Worm (Caenorhabditis elegans) whole organism, L2 larva: ENCODE results near the gene ins-6.

ENCODE experiments used
- C34F6.9 ChIP-seq: fragments of 150-350 bp; optimal IDR thresholded peaks from 2 replicates; lab custom pipeline; 2014; ENCODE audit warnings: missing biosample characterization, missing genetic modification characterization
- F13H6.1 ChIP-seq: sonication (generic microtip); optimal IDR thresholded peaks from 2 replicates; lab custom pipeline; 2016; ENCODE audit warnings: missing genetic modification characterization, missing compliant biosample characterization
- R02D3.7 ChIP-seq: fragments of 150-350 bp; optimal IDR thresholded peaks from 2 replicates; lab custom pipeline; 2014; ENCODE audit warnings: missing biosample characterization, missing genetic modification characterization
- ZK546.5 ChIP-seq: sonication (generic microtip); optimal IDR thresholded peaks from 2 replicates; lab custom pipeline; 2017; ENCODE audit warnings: missing biosample characterization, missing genetic modification characterization
- alr-1 ChIP-seq: fragments of 150-350 bp; optimal IDR thresholded peaks from 2 replicates; lab custom pipeline; 2014; ENCODE audit warnings: missing biosample characterization, missing genetic modification characterization
- ama-1 ChIP-seq: fragments of 150-350 bp; optimal IDR thresholded peaks from 2 replicates; lab custom pipeline; 2018; ENCODE audit warnings: inconsistent platforms
- blmp-1 ChIP-seq: sonication (generic microtip); optimal IDR thresholded peaks from 2 replicates; lab custom pipeline; 2017; ENCODE audit warnings: missing genetic modification characterization, mild to moderate bottlenecking, missing compliant biosample characterization, antibody characterized with exemption, moderate library complexity; ENCODE audit not compliant: insufficient read depth
- ceh-82 ChIP-seq: fragments of 150-350 bp; optimal IDR thresholded peaks from 2 replicates; lab custom pipeline; 2014; ENCODE audit warnings: missing biosample characterization, missing genetic modification characterization
- dmd-4 ChIP-seq: sonication (generic microtip); optimal IDR thresholded peaks from 2 replicates; lab custom pipeline; 2017; ENCODE audit warnings: missing biosample characterization, missing genetic modification characterization
- egl-27 ChIP-seq: sonication (generic microtip); optimal IDR thresholded peaks from 3 replicates; lab custom pipeline; 2017; ENCODE audit warnings: missing biosample characterization, missing genetic modification reagents, missing genetic modification characterization
- elt-1 ChIP-seq: fragments of 150-350 bp; optimal IDR thresholded peaks from 2 replicates; lab custom pipeline; 2014; ENCODE audit warnings: missing biosample characterization, missing genetic modification characterization
- elt-3 ChIP-seq: sonication (generic microtip); optimal IDR thresholded peaks from 2 replicates; lab custom pipeline; 2017; ENCODE audit warnings: missing biosample characterization, missing genetic modification characterization
- fos-1 ChIP-seq: fragments of 150-350 bp; optimal IDR thresholded peaks from 2 replicates; lab custom pipeline; 2014; ENCODE audit warnings: missing biosample characterization, missing genetic modification characterization
- lin-11 ChIP-seq: fragments of 150-350 bp; sonication (generic microtip); optimal IDR thresholded peaks from 2 replicates; lab custom pipeline; 2014; ENCODE audit warnings: missing biosample characterization, missing genetic modification characterization, inconsistent platforms, mixed read lengths
- lin-13 ChIP-seq: fragments of 150-350 bp; optimal IDR thresholded peaks from 2 replicates; lab custom pipeline; 2014; ENCODE audit warnings: missing biosample characterization, missing genetic modification reagents, missing genetic modification characterization
- lsy-2 ChIP-seq, 2 experiments: fragments of 150-350 bp in 1 of 2; sonication (generic microtip) in 1 of 2; optimal IDR thresholded peaks; 2 replicates each; lab custom pipeline; 2014 to 2017; ENCODE audit warnings: missing biosample characterization in 2 of 2, missing genetic modification characterization in 2 of 2
- mab-5 ChIP-seq: fragments of 150-350 bp; optimal IDR thresholded peaks from 2 replicates; lab custom pipeline; 2014; ENCODE audit warnings: missing biosample characterization, missing genetic modification characterization
- mbf-1 ChIP-seq: sonication (generic microtip); optimal IDR thresholded peaks from 2 replicates; lab custom pipeline; 2017; ENCODE audit warnings: missing biosample characterization, missing genetic modification characterization
- mdl-1 ChIP-seq, 2 experiments: fragments of 150-350 bp in 1 of 2; sonication (generic microtip) in 1 of 2; optimal IDR thresholded peaks; 2 replicates each; lab custom pipeline; 2017; ENCODE audit warnings: missing biosample characterization in 2 of 2, missing genetic modification characterization in 2 of 2
- nhr-11 ChIP-seq: fragments of 150-350 bp; optimal IDR thresholded peaks from 2 replicates; lab custom pipeline; 2014; ENCODE audit warnings: missing biosample characterization, missing genetic modification characterization
- nhr-12 ChIP-seq: fragments of 150-350 bp; optimal IDR thresholded peaks from 2 replicates; lab custom pipeline; 2014; ENCODE audit warnings: missing biosample characterization, missing genetic modification characterization
- nhr-129 ChIP-seq: fragments of 150-350 bp; optimal IDR thresholded peaks from 2 replicates; lab custom pipeline; 2014; ENCODE audit warnings: missing biosample characterization, missing genetic modification characterization
- nhr-21 ChIP-seq: fragments of 150-350 bp; optimal IDR thresholded peaks from 2 replicates; lab custom pipeline; 2014; ENCODE audit warnings: missing biosample characterization, missing genetic modification characterization
- nhr-23 ChIP-seq: fragments of 150-350 bp; optimal IDR thresholded peaks from 2 replicates; lab custom pipeline; 2014; ENCODE audit warnings: missing biosample characterization, missing genetic modification reagents, missing genetic modification characterization
- nhr-237 ChIP-seq: fragments of 150-350 bp; optimal IDR thresholded peaks from 2 replicates; lab custom pipeline; 2014; ENCODE audit warnings: missing biosample characterization, missing genetic modification characterization
- nhr-25 ChIP-seq: fragments of 150-350 bp; sonication (generic microtip); optimal IDR thresholded peaks from 3 replicates; lab custom pipeline; 2014; ENCODE audit warnings: missing biosample characterization, missing genetic modification characterization
- peb-1 ChIP-seq: fragments of 150-350 bp; optimal IDR thresholded peaks from 2 replicates; lab custom pipeline; 2014; ENCODE audit warnings: missing biosample characterization, missing genetic modification characterization
- sem-4 ChIP-seq: fragments of 150-350 bp; optimal IDR thresholded peaks from 2 replicates; lab custom pipeline; 2014; ENCODE audit warnings: missing biosample characterization, missing genetic modification reagents, missing genetic modification characterization
- skn-1 ChIP-seq: sonication (generic microtip); optimal IDR thresholded peaks from 2 replicates; lab custom pipeline; 2017; ENCODE audit warnings: missing biosample characterization, missing genetic modification characterization
- sma-3 ChIP-seq: sonication (generic microtip); optimal IDR thresholded peaks from 2 replicates; lab custom pipeline; 2016; ENCODE audit warnings: missing genetic modification reagents, missing genetic modification characterization, missing compliant biosample characterization
- sma-9 ChIP-seq, 2 experiments: fragments of 150-350 bp in 1 of 2; sonication (generic microtip) in 1 of 2; optimal IDR thresholded peaks; 2 replicates each; lab custom pipeline; 2014 to 2016; ENCODE audit warnings: missing genetic modification characterization in 2 of 2, mild to moderate bottlenecking in 1 of 2, missing biosample characterization in 1 of 2, missing compliant biosample characterization in 1 of 2, missing genetic modification reagents in 1 of 2, moderate library complexity in 1 of 2
- snpc-4 ChIP-seq: fragments of 150-350 bp; optimal IDR thresholded peaks from 2 replicates; lab custom pipeline; 2014; ENCODE audit warnings: missing biosample characterization, missing genetic modification characterization
- unc-39 ChIP-seq: fragments of 150-350 bp; optimal IDR thresholded peaks from 2 replicates; lab custom pipeline; 2014; ENCODE audit warnings: missing biosample characterization, missing genetic modification characterization
- unc-55 ChIP-seq: fragments of 150-350 bp; sonication (generic microtip); optimal IDR thresholded peaks from 3 replicates; lab custom pipeline; 2014; ENCODE audit warnings: missing biosample characterization, missing genetic modification reagents, missing genetic modification characterization
- zag-1 ChIP-seq: fragments of 150-350 bp; optimal IDR thresholded peaks from 2 replicates; lab custom pipeline; 2014; ENCODE audit warnings: missing biosample characterization, missing genetic modification characterization
- ztf-4 ChIP-seq: fragments of 150-350 bp; optimal IDR thresholded peaks from 2 replicates; lab custom pipeline; 2014; ENCODE audit warnings: missing biosample characterization, missing genetic modification characterization

The ins-6 gene

ce11 chrII:5964962-5965361 is 35.3 kb upstream of the ins-6 start:
- TF ChIP-seq dmd-4 (tag; lab: Kevin White, UChicago) (peak; percentile 54), nhr-21 (tag; lab: Kevin White, UChicago) (peak; percentile 16), nhr-12 (tag; lab: Kevin White, UChicago) (no peak)

ce11 chrII:5966637-5967036 is 33.6 kb upstream of the ins-6 start:
- TF ChIP-seq mab-5 (tag; lab: Kevin White, UChicago) (no peak), zag-1 (tag; lab: Kevin White, UChicago) (peak; percentile 31), nhr-11 (no peak), nhr-21 (tag; lab: Kevin White, UChicago) (no peak), snpc-4 (tag; lab: Kevin White, UChicago) (peak; percentile 23), ztf-4 (tag; lab: Kevin White, UChicago) (no peak), ceh-82 (no peak), nhr-129 (tag; lab: Kevin White, UChicago) (peak; percentile 32), sma-9 (GFP tag; optimal IDR thresholded peaks at IDR 0.05; lab: Kevin White, UChicago) (peak; percentile 2), sma-9 (tag; optimal IDR thresholded peaks at IDR 0.05; lab: Kevin White, UChicago) (no peak), mdl-1 (tag; optimal IDR thresholded peaks at IDR 0.05; lab: Kevin White, UChicago) (no peak), lsy-2 (tag; optimal IDR thresholded peaks at IDR 0.05; lab: Kevin White, UChicago) (peak in 1 of 2 experiments; percentile 21), mbf-1 (tag; lab: Kevin White, UChicago) (no peak), C34F6.9 (tag; lab: Kevin White, UChicago) (peak; percentile 39), lin-11 (tag; lab: Kevin White, UChicago) (peak; percentile 55), F13H6.1 (peak; percentile 16), ZK546.5 (tag; lab: Kevin White, UChicago) (no peak), nhr-25 (tag; lab: Kevin White, UChicago) (no peak), unc-55 (GFP tag; lab: Kevin White, UChicago) (peak; percentile 26)
- TF ChIP-seq, all 48 proteins: peak for 9

- TF ChIP-seq nhr-23 (tag; lab: Kevin White, UChicago) (no peak), peb-1 (no peak), egl-27 (tag; lab: Kevin White, UChicago) (no peak), elt-3 (tag; lab: Kevin White, UChicago) (no peak), elt-1 (tag; lab: Kevin White, UChicago) (no peak), alr-1 (tag; lab: Kevin White, UChicago) (no peak), unc-39 (tag; lab: Kevin White, UChicago) (no peak), C34F6.9 (tag; lab: Kevin White, UChicago) (no peak), sem-4 (no peak), R02D3.7 (tag; lab: Kevin White, UChicago) (no peak), mbf-1 (tag; lab: Kevin White, UChicago) (no peak), lin-11 (tag; lab: Kevin White, UChicago) (no peak), ama-1 (no peak), zag-1 (tag; lab: Kevin White, UChicago) (no peak)
Observed at ce11 chrII:5968037-5968436, 32.2 kb upstream of the ins-6 start, which contains the start of gene B0034.1. Gene B0034.1, plus strand, starts transcription at chrII:5968337.

ce11 chrII:5969303-5969702 is 30.9 kb upstream of the ins-6 start, which contains the start of gene B0034.4:
Gene B0034.4, minus strand, starts transcription at chrII:5969531.
- no peak for TF ChIP-seq lin-13 (GFP tag; lab: Kevin White, UChicago)
- TF ChIP-seq nhr-25 (tag; lab: Kevin White, UChicago) = peak; percentile 4

ce11 chrII:5974878-5975277 is 25.4 kb upstream of the ins-6 start, which contains the start of gene B0034.5:
Gene B0034.5, minus strand, starts transcription at chrII:5974978.
- TF ChIP-seq zag-1 (tag; lab: Kevin White, UChicago) = no peak
- TF ChIP-seq ZK546.5 (tag; lab: Kevin White, UChicago) = no peak
- TF ChIP-seq elt-3 (tag; lab: Kevin White, UChicago) = no peak
- TF ChIP-seq R02D3.7 (tag; lab: Kevin White, UChicago) = no peak
- no peak for TF ChIP-seq skn-1 (tag; lab: Kevin White, UChicago)
- no peak for TF ChIP-seq nhr-23 (tag; lab: Kevin White, UChicago)
- no peak for TF ChIP-seq F13H6.1
- TF ChIP-seq sma-3 (GFP tag; lab: Kevin White, UChicago) = no peak
- no peak for TF ChIP-seq fos-1 (tag; lab: Kevin White, UChicago)
- no peak for TF ChIP-seq blmp-1 (tag; lab: Kevin White, UChicago)
- TF ChIP-seq alr-1 (tag; lab: Kevin White, UChicago) = no peak
- TF ChIP-seq nhr-237 (tag; lab: Kevin White, UChicago) = no peak
